Fruit fly (Drosophila melanogaster) whole organism, embryonic: ENCODE results near the gene CG10195.

Source experiments
- ATbp ChIP-seq: fragments of 200-800 bp; sonication (Bioruptor generic); optimal IDR thresholded peaks from 2 replicates; lab custom pipeline; 2017; ENCODE audit warnings: missing biosample characterization, mild to moderate bottlenecking, missing genetic modification characterization, missing genetic modification reagents
- Abd-B ChIP-seq: fragments of 200-800 bp; sonication (Bioruptor generic); optimal IDR thresholded peaks from 2 replicates; lab custom pipeline; 2018; ENCODE audit warnings: missing biosample characterization, mild to moderate bottlenecking, missing genetic modification characterization, moderate library complexity
- Atf6 ChIP-seq: fragments of 200-800 bp; sonication (Bioruptor generic); IDR thresholded peaks from 2 replicates; pipeline ENCODE4 v1.3.6; 2022; ENCODE audit warnings: missing biosample characterization, missing genetic modification characterization
- Awh ChIP-seq: fragments of 200-800 bp; sonication (Bioruptor generic); IDR thresholded peaks from 2 replicates; pipeline ENCODE4, ENCODE4 v1.3.6; 2022; ENCODE audit warnings: missing biosample characterization, missing genetic modification characterization
- CG11085 ChIP-seq: fragments of 200-800 bp; sonication (Bioruptor generic); IDR thresholded peaks from 2 replicates; pipeline ENCODE4 v1.3.6; 2022; ENCODE audit warnings: missing biosample characterization, missing genetic modification characterization
- CG11504 ChIP-seq: fragments of 200-800 bp; sonication (Bioruptor generic); optimal IDR thresholded peaks from 3 replicates; lab custom pipeline; 2019; ENCODE audit warnings: missing biosample characterization, mild to moderate bottlenecking, missing genetic modification characterization, moderate library complexity
- CG11695 ChIP-seq: fragments of 200-800 bp; sonication (Bioruptor generic); IDR thresholded peaks from 3 replicates; pipeline ENCODE4 v1.3.6; 2022; ENCODE audit warnings: missing biosample characterization, missing genetic modification characterization
- CG14441 ChIP-seq: fragments of 200-800 bp; sonication (Bioruptor generic); IDR thresholded peaks from 2 replicates; pipeline ENCODE4 v1.3.6; 2022; ENCODE audit warnings: missing biosample characterization, missing genetic modification characterization
- CG15073 ChIP-seq: fragments of 200-800 bp; sonication (Bioruptor generic); optimal IDR thresholded peaks from 2 replicates; lab custom pipeline; 2016; ENCODE audit warnings: missing biosample characterization, missing genetic modification characterization
- CG17361 ChIP-seq: fragments of 200-800 bp; sonication (Bioruptor generic); IDR thresholded peaks from 3 replicates; pipeline ENCODE4 v1.3.6; 2022; ENCODE audit warnings: missing biosample characterization, missing genetic modification characterization
- CG17612 ChIP-seq: fragments of 200-800 bp; sonication (Bioruptor generic); IDR thresholded peaks from 2 replicates; pipeline ENCODE4 v1.3.6; 2022; ENCODE audit warnings: missing biosample characterization, missing genetic modification characterization
- CG17802 ChIP-seq: fragments of 200-800 bp; sonication (Bioruptor generic); optimal IDR thresholded peaks from 2 replicates; lab custom pipeline; 2018; ENCODE audit warnings: missing biosample characterization, mild to moderate bottlenecking, missing genetic modification characterization, moderate library complexity
- CG18011 ChIP-seq: fragments of 200-800 bp; sonication (Bioruptor generic); optimal IDR thresholded peaks from 2 replicates; lab custom pipeline; 2017; ENCODE audit warnings: missing biosample characterization, missing genetic modification characterization, mild to moderate bottlenecking, moderate library complexity, missing genotype
- CG1832 ChIP-seq: fragments of 200-800 bp; sonication (Bioruptor generic); optimal IDR thresholded peaks from 2 replicates; lab custom pipeline; 2017; ENCODE audit warnings: missing biosample characterization, mild to moderate bottlenecking, missing genetic modification characterization, inconsistent platforms
- CG31441 ChIP-seq: fragments of 200-800 bp; sonication (Bioruptor generic); IDR thresholded peaks from 2 replicates; pipeline ENCODE4 v1.3.6; 2022; ENCODE audit warnings: missing biosample characterization, missing genetic modification characterization
- CG32772 ChIP-seq: fragments of 200-800 bp; sonication (Bioruptor generic); IDR thresholded peaks from 2 replicates; pipeline ENCODE4 v1.3.6; 2022; ENCODE audit warnings: missing biosample characterization, missing genetic modification characterization
- CG3281 ChIP-seq: fragments of 200-800 bp; sonication (Bioruptor generic); optimal IDR thresholded peaks from 3 replicates; lab custom pipeline; 2017; ENCODE audit warnings: missing biosample characterization, mild to moderate bottlenecking, missing genetic modification characterization
- CG33557 ChIP-seq: fragments of 200-800 bp; sonication (Bioruptor generic); optimal IDR thresholded peaks from 2 replicates; lab custom pipeline; 2019; ENCODE audit warnings: missing biosample characterization, mild to moderate bottlenecking, missing genetic modification characterization, moderate library complexity
- CG34224 ChIP-seq: fragments of 200-800 bp; sonication (Bioruptor generic); IDR thresholded peaks from 3 replicates; pipeline ENCODE4 v1.3.6; 2022; ENCODE audit warnings: missing biosample characterization, missing genetic modification characterization; ENCODE audit not compliant: partially characterized antibody
- CG4730 ChIP-seq: fragments of 200-800 bp; sonication (Bioruptor generic); IDR thresholded peaks from 2 replicates; pipeline ENCODE4 v1.3.6; 2022; ENCODE audit warnings: missing biosample characterization, missing genetic modification characterization
- CG6854 ChIP-seq: fragments of 200-800 bp; sonication (Bioruptor generic); optimal IDR thresholded peaks from 3 replicates; lab custom pipeline; 2017; ENCODE audit warnings: missing biosample characterization, mild to moderate bottlenecking, missing genetic modification characterization
- CG7928 ChIP-seq: fragments of 200-800 bp; sonication (Bioruptor generic); optimal IDR thresholded peaks from 2 replicates; lab custom pipeline; 2017; ENCODE audit warnings: missing biosample characterization, mild to moderate bottlenecking, missing genetic modification characterization
- CG8359 ChIP-seq: fragments of 200-800 bp; sonication (Bioruptor generic); optimal IDR thresholded peaks from 2 replicates; lab custom pipeline; 2017; ENCODE audit warnings: missing biosample characterization, mild to moderate bottlenecking, missing genetic modification characterization, borderline replicate concordance
- CTCF ChIP-seq: fragments of 200-800 bp; sonication (Bioruptor generic); optimal IDR thresholded peaks from 2 replicates; lab custom pipeline; 2017; ENCODE audit warnings: missing biosample characterization, mild to moderate bottlenecking, missing genetic modification characterization, moderate library complexity
- Dip2 ChIP-seq: fragments of 200-800 bp; sonication (Bioruptor generic); IDR thresholded peaks from 2 replicates; pipeline ENCODE4 v1.3.6; 2022; ENCODE audit warnings: missing biosample characterization, missing genetic modification characterization
- Dp ChIP-seq: fragments of 200-800 bp; sonication (Bioruptor generic); optimal IDR thresholded peaks from 2 replicates; lab custom pipeline; 2018; ENCODE audit warnings: missing biosample characterization, mild to moderate bottlenecking, missing genetic modification characterization, moderate library complexity
- ERR ChIP-seq: fragments of 200-800 bp; sonication (Bioruptor generic); optimal IDR thresholded peaks from 2 replicates; lab custom pipeline; 2016; ENCODE audit warnings: missing biosample characterization, missing genetic modification characterization
- Fer2 ChIP-seq: fragments of 200-800 bp; sonication (Bioruptor generic); optimal IDR thresholded peaks from 2 replicates; lab custom pipeline; 2018; ENCODE audit warnings: missing biosample characterization, mild to moderate bottlenecking, missing genetic modification characterization, moderate library complexity
- Fer3 ChIP-seq: fragments of 200-800 bp; sonication (Bioruptor generic); optimal IDR thresholded peaks from 2 replicates; lab custom pipeline; 2018; ENCODE audit warnings: missing biosample characterization, mild to moderate bottlenecking, missing genetic modification characterization, moderate library complexity
- HLHmδ ChIP-seq: fragments of 200-800 bp; sonication (Bioruptor generic); optimal IDR thresholded peaks from 2 replicates; lab custom pipeline; 2018; ENCODE audit warnings: missing biosample characterization, mild to moderate bottlenecking, missing genetic modification characterization, moderate library complexity
- MESR4 ChIP-seq: fragments of 200-800 bp; sonication (Bioruptor generic); optimal IDR thresholded peaks from 2 replicates; lab custom pipeline; 2018; ENCODE audit warnings: missing biosample characterization, mild to moderate bottlenecking, missing genetic modification characterization, moderate library complexity
- Nf-YB ChIP-seq: fragments of 200-800 bp; sonication (Bioruptor generic); optimal IDR thresholded peaks from 3 replicates; lab custom pipeline; 2019; ENCODE audit warnings: missing biosample characterization, mild to moderate bottlenecking, missing genetic modification characterization, moderate library complexity
- Oli ChIP-seq: fragments of 200-800 bp; sonication (Bioruptor generic); optimal IDR thresholded peaks from 2 replicates; lab custom pipeline; 2018; ENCODE audit warnings: missing biosample characterization, mild to moderate bottlenecking, missing genetic modification characterization, moderate library complexity
- Ptx1 ChIP-seq: fragments of 200-800 bp; sonication (Bioruptor generic); IDR thresholded peaks from 2 replicates; pipeline ENCODE4 v1.3.6; 2022; ENCODE audit warnings: missing biosample characterization, missing genetic modification characterization
- Ravus ChIP-seq: fragments of 200-800 bp; sonication (Bioruptor generic); IDR thresholded peaks from 2 replicates; pipeline ENCODE4 v1.3.6; 2022; ENCODE audit warnings: missing biosample characterization, missing genetic modification characterization
- chif ChIP-seq, 2 experiments: fragments of 200-800 bp; sonication (Bioruptor generic); optimal IDR thresholded peaks; 3 replicates each; lab custom pipeline; 2016; ENCODE audit warnings: missing biosample characterization in 2 of 2, missing genetic modification characterization in 2 of 2
- dati ChIP-seq: fragments of 200-800 bp; sonication (Bioruptor generic); IDR thresholded peaks from 2 replicates; pipeline ENCODE4 v1.3.6; 2022; ENCODE audit warnings: missing biosample characterization, missing genetic modification characterization
- fru ChIP-seq: fragments of >200 bp; optimal IDR thresholded peaks from 2 replicates; lab custom pipeline; 2017
- gcm ChIP-seq: fragments of 200-800 bp; sonication (Bioruptor generic); optimal IDR thresholded peaks from 2 replicates; lab custom pipeline; 2019; ENCODE audit warnings: missing biosample characterization, mild to moderate bottlenecking, missing genetic modification characterization, moderate library complexity
- gsb-n ChIP-seq: fragments of 200-800 bp; sonication (Bioruptor generic); optimal IDR thresholded peaks from 3 replicates; lab custom pipeline; 2018; ENCODE audit warnings: missing biosample characterization, mild to moderate bottlenecking, missing genetic modification characterization
- hkb ChIP-seq, 2 experiments: fragments of 200-800 bp in 1 of 2; fragments of >200 bp in 1 of 2; sonication (Bioruptor generic) in 1 of 2; IDR thresholded peaks in 1 of 2; optimal IDR thresholded peaks in 1 of 2; 2 replicates each; pipeline versions ENCODE4 v1.3.6 to Lab custom; 2017 to 2022; ENCODE audit warnings: missing biosample characterization in 1 of 2, missing genetic modification characterization in 1 of 2
- hth ChIP-seq: fragments of >200 bp; optimal IDR thresholded peaks from 2 replicates; lab custom pipeline; 2017; ENCODE audit warnings: inconsistent platforms
- insv ChIP-seq, 2 experiments: fragments of 200-800 bp; sonication (Bioruptor generic); optimal IDR thresholded peaks; 3 replicates each; lab custom pipeline; 2016 to 2018; ENCODE audit warnings: missing biosample characterization in 2 of 2, missing genetic modification characterization in 2 of 2
- inv ChIP-seq: fragments of 200-800 bp; sonication (Bioruptor generic); IDR thresholded peaks from 2 replicates; pipeline ENCODE4 v1.3.6; 2022; ENCODE audit warnings: missing biosample characterization, missing genetic modification characterization; ENCODE audit not compliant: partially characterized antibody
- jing ChIP-seq: fragments of 200-800 bp; sonication (Bioruptor generic); optimal IDR thresholded peaks from 2 replicates; lab custom pipeline; 2018; ENCODE audit warnings: missing biosample characterization, mild to moderate bottlenecking, missing genetic modification characterization
- phol ChIP-seq: fragments of 200-800 bp; sonication (Bioruptor generic); optimal IDR thresholded peaks from 3 replicates; lab custom pipeline; 2018; ENCODE audit warnings: missing biosample characterization, mild to moderate bottlenecking, missing genetic modification characterization, moderate library complexity
- ranshi ChIP-seq: fragments of 200-800 bp; sonication (Bioruptor generic); IDR thresholded peaks from 2 replicates; pipeline ENCODE4 v1.3.6; 2022; ENCODE audit warnings: missing biosample characterization, missing genetic modification characterization
- sd ChIP-seq: fragments of 200-800 bp; sonication (Bioruptor generic); optimal IDR thresholded peaks from 3 replicates; lab custom pipeline; 2018; ENCODE audit warnings: missing biosample characterization, mild to moderate bottlenecking, missing genetic modification characterization, moderate library complexity
- tio ChIP-seq: fragments of 200-800 bp; sonication (Bioruptor generic); optimal IDR thresholded peaks from 2 replicates; lab custom pipeline; 2017; ENCODE audit warnings: missing biosample characterization, missing genetic modification characterization, inconsistent platforms
- trh ChIP-seq: fragments of 200-800 bp; sonication (Bioruptor generic); optimal IDR thresholded peaks from 2 replicates; lab custom pipeline; 2016; ENCODE audit warnings: missing biosample characterization, missing genetic modification characterization
- wdn ChIP-seq: fragments of 200-800 bp; sonication (Bioruptor generic); IDR thresholded peaks from 2 replicates; pipeline ENCODE4 v1.3.6; 2022; ENCODE audit warnings: missing biosample characterization, missing genetic modification characterization

CG10195 gene

dm6 chr2L:19453381-19453780, 31.1 kb downstream of the CG10195 start, which contains the start of gene Top2 (continued):
- TF ChIP-seq CG31441 (GFP tag; lab: Robert Waterston, UW) (peak; percentile 99), hkb (optimal IDR thresholded peaks at IDR 0.05; lab: Kevin White, UChicago) (no peak), hkb (GFP tag; IDR thresholded peaks at IDR 0.05; lab: Robert Waterston, UW) (peak; percentile 29; the same call in 1 of the 2 replicates), CG3281 (GFP tag; lab: Kevin White, UChicago) (no peak), fru (lab: Kevin White, UChicago) (no peak), sd (peak; percentile 6), Nf-YB (GFP tag; lab: Kevin White, UChicago) (peak; percentile 2), CG14441 (GFP tag; lab: Robert Waterston, UW) (no peak), Fer2 (tag; lab: Kevin White, UChicago) (no peak), CG8359 (GFP tag; lab: Kevin White, UChicago) (no peak), Atf6 (GFP tag; lab: Robert Waterston, UW) (no peak), CG11085 (GFP tag; lab: Robert Waterston, UW) (no peak), CG11695 (no peak), wdn (GFP tag; lab: Robert Waterston, UW) (0 out of 2 replicates have a peak, but pooled peaks have one; percentile 22), hth (lab: Kevin White, UChicago) (no peak), Awh (GFP tag; lab: Robert Waterston, UW) (no peak), gcm (GFP tag; lab: Kevin White, UChicago) (no peak), insv (GFP tag; optimal IDR thresholded peaks at IDR 0.05; lab: Kevin White, UChicago) (peak in 1 of 2 experiments; percentile 53), Abd-B (GFP tag; lab: Kevin White, UChicago) (peak; percentile 70), Ptx1 (GFP tag; lab: Robert Waterston, UW) (0 out of 2 replicates have a peak, but pooled peaks have one; percentile 32), CG32772 (GFP tag; lab: Robert Waterston, UW) (no peak), gsb-n (tag; lab: Kevin White, UChicago) (peak; percentile 27), trh (GFP tag; lab: Kevin White, UChicago) (no peak), CG17612 (no peak), jing (GFP tag; lab: Kevin White, UChicago) (no peak), CG17802 (tag; lab: Kevin White, UChicago) (peak; percentile 100), tio (GFP tag; lab: Kevin White, UChicago) (no peak), ranshi (no peak; the same call in 1 of the 2 replicates), CG11504 (peak; percentile 75), Dp (GFP tag; lab: Kevin White, UChicago) (peak; percentile 68), CTCF (GFP tag; lab: Kevin White, UChicago) (peak; percentile 70), inv (GFP tag; lab: Robert Waterston, UW) (peak; percentile 81), Dip2 (GFP tag; lab: Robert Waterston, UW) (no peak), MESR4 (GFP tag; lab: Kevin White, UChicago) (peak; percentile 47), ATbp (GFP tag; lab: Kevin White, UChicago) (no peak), Fer3 (tag; lab: Kevin White, UChicago) (no peak), CG4730 (GFP tag; lab: Robert Waterston, UW) (no peak), CG15073 (GFP tag; lab: Kevin White, UChicago) (no peak), ERR (peak; percentile 13), CG34224 (GFP tag; lab: Robert Waterston, UW) (peak; percentile 63), CG17361 (no peak), CG6854 (GFP tag; lab: Kevin White, UChicago) (no peak), dati (GFP tag; lab: Robert Waterston, UW) (no peak), phol (tag; lab: Kevin White, UChicago) (peak; percentile 36), CG1832 (GFP tag; lab: Kevin White, UChicago) (no peak), HLHmδ (no peak), CG18011 (no peak), chif (GFP tag; optimal IDR thresholded peaks at IDR 0.05; lab: Kevin White, UChicago) (peak; percentile 26 to 50), Oli (no peak), Ravus (GFP tag; lab: Robert Waterston, UW) (no peak), CG33557 (GFP tag; lab: Kevin White, UChicago) (no peak), CG7928 (GFP tag; lab: Kevin White, UChicago) (peak; percentile 63)
